Fruit fly (Drosophila melanogaster): ENCODE results near the gene CG12523.

The CG12523 gene

dm6 chr3L:10849620-10850302 is 48.8 kb downstream of the CG12523 start (continued):
- TF ChIP-seq CG17829 (tag; optimal IDR thresholded peaks at IDR 0.05) = peak; percentile 26
- peak; percentile 13 for TF ChIP-seq stwl (tag; optimal IDR thresholded peaks at IDR 0.05)
- peak; percentile 0 for TF ChIP-seq CG9437 (GFP tag; optimal IDR thresholded peaks at IDR 0.05)
- no peak for TF ChIP-seq Hand (GFP tag; optimal IDR thresholded peaks at IDR 0.05)
- TF ChIP-seq kah (GFP tag; optimal IDR thresholded peaks at IDR 0.05) = no peak
- TF ChIP-seq CG15601 (tag; optimal IDR thresholded peaks at IDR 0.05) = peak; percentile 15
- no peak for TF ChIP-seq CG4282 (GFP tag; optimal IDR thresholded peaks at IDR 0.05)
- peak; percentile 75 for TF ChIP-seq CG18262 (tag; optimal IDR thresholded peaks at IDR 0.05)
- no peak for TF ChIP-seq CG12219 (GFP tag; optimal IDR thresholded peaks at IDR 0.05)
- TF ChIP-seq CG6272 (GFP tag; IDR thresholded peaks at IDR 0.05) = no peak
- TF ChIP-seq az2 (GFP tag; optimal IDR thresholded peaks at IDR 0.05) = peak; percentile 51
- TF ChIP-seq gem (tag; optimal IDR thresholded peaks at IDR 0.05) = peak; percentile 50
- TF ChIP-seq Stat92E (GFP tag; optimal IDR thresholded peaks at IDR 0.05) = peak in 1 of 3 experiments; percentile 25
- TF ChIP-seq Deaf1 (tag; optimal IDR thresholded peaks at IDR 0.05) = peak; percentile 52
- TF ChIP-seq CG14014 (GFP tag; IDR thresholded peaks at IDR 0.05) = peak; percentile 34; the same call in 1 of the 2 replicates
- peak; percentile 9; the same call in 1 of the 2 replicates for TF ChIP-seq E2f2 (GFP tag; IDR thresholded peaks at IDR 0.05)
- TF ChIP-seq rib (GFP tag; IDR thresholded peaks at IDR 0.05) = no peak
- TF ChIP-seq ham (GFP tag; IDR thresholded peaks at IDR 0.05) = no peak
- no peak for TF ChIP-seq usp (GFP tag; optimal IDR thresholded peaks at IDR 0.05)
- no peak for TF ChIP-seq eve (GFP tag; optimal IDR thresholded peaks at IDR 0.05)
- no peak for TF ChIP-seq Oaz (GFP tag; IDR thresholded peaks at IDR 0.05)
- TF ChIP-seq gsb-n (tag; optimal IDR thresholded peaks at IDR 0.05) = no peak
- no peak for TF ChIP-seq lmd (GFP tag; IDR thresholded peaks at IDR 0.05)
- peak; percentile 62 for TF ChIP-seq CG10979 (tag; optimal IDR thresholded peaks at IDR 0.05)
- no peak for TF ChIP-seq Dbx (GFP tag; IDR thresholded peaks at IDR 0.05)
- TF ChIP-seq bsh (GFP tag; optimal IDR thresholded peaks at IDR 0.05) = peak in 1 of 2 experiments; percentile 61
- TF ChIP-seq Bdp1 (GFP tag; optimal IDR thresholded peaks at IDR 0.05) = no peak
- no peak for TF ChIP-seq CG7928 (GFP tag; optimal IDR thresholded peaks at IDR 0.05)
- no peak for TF ChIP-seq NFAT (GFP tag; IDR thresholded peaks at IDR 0.05)
- no peak for TF ChIP-seq gro (GFP tag; optimal IDR thresholded peaks at IDR 0.05)
- TF ChIP-seq E2f1 (GFP tag; IDR thresholded peaks at IDR 0.05) = 0 out of 2 replicates have a peak, but pooled peaks have one; percentile 8
- no peak for TF ChIP-seq toy (GFP tag; IDR thresholded peaks at IDR 0.05)
- TF ChIP-seq CG11504 (tag; optimal IDR thresholded peaks at IDR 0.05) = peak; percentile 32
- no peak for TF ChIP-seq Doc2 (GFP tag; IDR thresholded peaks at IDR 0.05)
- peak in 1 of 2 experiments; percentile 27 for TF ChIP-seq tll (GFP tag; optimal IDR thresholded peaks at IDR 0.05)
- no peak for TF ChIP-seq Atf3 (GFP tag; optimal IDR thresholded peaks at IDR 0.05)
- TF ChIP-seq HmgD (GFP tag; optimal IDR thresholded peaks at IDR 0.05) = no peak
- no peak for TF ChIP-seq knrl (GFP tag; IDR thresholded peaks at IDR 0.05; ENCODE audit: partially characterized antibody)
- TF ChIP-seq CkIIα-i1 (GFP tag; IDR thresholded peaks at IDR 0.05) = no peak
- no peak for TF ChIP-seq CG6854 (GFP tag; optimal IDR thresholded peaks at IDR 0.05)
- TF ChIP-seq sima (GFP tag; optimal IDR thresholded peaks at IDR 0.05) = no peak
- no peak for TF ChIP-seq gce (GFP tag; IDR thresholded peaks at IDR 0.05)
- TF ChIP-seq CG10543 (GFP tag; optimal IDR thresholded peaks at IDR 0.05) = no peak
- TF ChIP-seq CHES-1-like (GFP tag; optimal IDR thresholded peaks at IDR 0.05) = no peak
- TF ChIP-seq vvl (GFP tag; IDR thresholded peaks at IDR 0.05) = peak; percentile 43
- TF ChIP-seq CG17568 (GFP tag; optimal IDR thresholded peaks at IDR 0.05) = no peak
- no peak for TF ChIP-seq Lpt (GFP tag; optimal IDR thresholded peaks at IDR 0.05)
- TF ChIP-seq Usf (GFP tag; optimal IDR thresholded peaks at IDR 0.05) = no peak
- peak; percentile 78 for TF ChIP-seq kni (GFP tag; optimal IDR thresholded peaks at IDR 0.05)
